Worm (Caenorhabditis elegans): Measurements from ENCODE around the gene nhx-2.

DNA sequence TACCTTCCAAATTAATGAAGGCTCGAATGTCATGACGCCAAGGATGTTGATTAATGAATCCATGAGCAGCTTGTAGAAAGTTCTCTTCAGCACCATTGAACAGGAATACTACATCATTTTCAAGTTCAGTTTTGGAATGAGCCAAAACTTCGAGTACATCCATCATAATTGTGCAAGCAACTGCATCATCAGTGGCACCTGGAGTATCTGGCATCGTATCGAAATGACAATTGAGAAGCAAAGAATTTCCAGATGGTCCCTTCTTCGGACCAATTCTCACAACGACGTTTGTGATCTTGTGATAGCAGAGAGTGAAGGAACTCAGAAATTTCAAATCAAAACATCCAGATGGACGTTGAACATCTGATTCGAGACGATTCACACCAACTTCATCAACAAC is 10.6 kb upstream of the nhx-2 start:
- no peak for TF ChIP-seq K11D2.4 (GFP tag; IDR thresholded peaks at IDR 0.05)
- no peak for TF ChIP-seq dpl-1 (GFP tag; optimal IDR thresholded peaks at IDR 0.05)
- TF ChIP-seq madf-6 (GFP tag; IDR thresholded peaks at IDR 0.05), result no peak
- TF ChIP-seq K12H6.12 (tag; optimal IDR thresholded peaks at IDR 0.05), result no peak
- TF ChIP-seq Y79H2A.3 (GFP tag; conservative IDR thresholded peaks at IDR 0.05), result no peak
- no peak for TF ChIP-seq F49E8.2 (tag; optimal IDR thresholded peaks at IDR 0.05; ENCODE audit: insufficient read depth)
- TF ChIP-seq unc-62 (GFP tag; optimal IDR thresholded peaks at IDR 0.05), result no peak
- no peak for TF ChIP-seq Y56A3A.18 (GFP tag; IDR thresholded peaks at IDR 0.05)
